ENCODE assay signal across 5 fruit fly cellular contexts in the genomic region with DNA sequence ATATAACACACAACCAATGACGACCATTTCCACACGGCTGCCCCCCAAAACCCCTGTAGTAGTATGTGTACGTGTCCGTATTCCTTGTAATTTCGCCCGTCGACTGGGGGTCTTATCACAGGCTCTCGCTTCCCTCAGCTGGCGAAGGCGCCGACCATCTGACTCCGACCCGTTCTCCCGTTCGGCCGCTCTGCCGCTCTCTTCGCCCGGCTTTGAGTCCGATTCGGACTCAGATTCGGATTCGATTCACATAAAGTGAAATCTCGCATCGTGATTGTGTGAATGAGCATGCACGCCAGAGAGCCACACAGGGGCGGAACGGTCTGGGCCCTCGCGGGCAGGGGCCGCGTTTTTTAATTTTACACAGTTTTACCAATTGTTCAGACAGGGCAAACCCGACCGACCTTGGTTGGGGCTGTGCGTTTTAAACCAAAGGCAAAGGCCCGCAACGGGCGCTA.
A peak's percentile ranks its signal among the peaks of the same experiment; 100 is the strongest.
TF ChIP-seq lines count a peak whose summit lies in the region.

No protein-coding gene starts in this region.

TF ChIP-seq in whole organism, adult, 20 proteins besides CTCF, POLR2A, EP300 and RAD21 (continued from another document):
- TF ChIP-seq ovo (GFP tag; optimal IDR thresholded peaks at IDR 0.05; lab: Kevin White, UChicago) (no peak), pad (GFP tag; optimal IDR thresholded peaks at IDR 0.05; lab: Kevin White, UChicago) (no peak), toe (GFP tag; optimal IDR thresholded peaks at IDR 0.05; lab: Kevin White, UChicago) (peak; percentile 2)

TF ChIP-seq in whole organism, embryonic, 481 proteins besides CTCF, POLR2A, EP300 and RAD21 (continued from another document and continues in another):
- TF ChIP-seq h (optimal IDR thresholded peaks at IDR 0.05; lab: Kevin White, UChicago) = no peak
- no peak for TF ChIP-seq maf-S (GFP tag; optimal IDR thresholded peaks at IDR 0.05; lab: Kevin White, UChicago)
- TF ChIP-seq CG7963 (GFP tag; IDR thresholded peaks at IDR 0.05; lab: Robert Waterston, UW; ENCODE audit: partially characterized antibody) = 0 out of 3 replicates have a peak, but pooled peaks have one; percentile 35
- no peak for TF ChIP-seq CG12942 (GFP tag; optimal IDR thresholded peaks at IDR 0.05; lab: Kevin White, UChicago)
- TF ChIP-seq CG11723 (GFP tag; optimal IDR thresholded peaks at IDR 0.05; lab: Kevin White, UChicago) = no peak
- peak; percentile 53 for TF ChIP-seq CG6689 (GFP tag; IDR thresholded peaks at IDR 0.05; lab: Robert Waterston, UW)
- TF ChIP-seq CG18262 (tag; optimal IDR thresholded peaks at IDR 0.05; lab: Kevin White, UChicago) = no peak
- TF ChIP-seq CG1024 (GFP tag; IDR thresholded peaks at IDR 0.05; lab: Robert Waterston, UW) = peak; percentile 23; the same call in 1 of the 2 replicates
- no peak for TF ChIP-seq gfzf (GFP tag; optimal IDR thresholded peaks at IDR 0.05; lab: Kevin White, UChicago)
- no peak for TF ChIP-seq ab (GFP tag; optimal IDR thresholded peaks at IDR 0.05; lab: Kevin White, UChicago)
- TF ChIP-seq Gug (GFP tag; IDR thresholded peaks at IDR 0.05; lab: Robert Waterston, UW) = peak; percentile 89
- no peak for TF ChIP-seq disco-r (GFP tag; optimal IDR thresholded peaks at IDR 0.05; lab: Kevin White, UChicago)
- TF ChIP-seq CG30403 (GFP tag; optimal IDR thresholded peaks at IDR 0.05; lab: Kevin White, UChicago) = peak; percentile 30
- TF ChIP-seq CG11560 (tag; IDR thresholded peaks at IDR 0.05; lab: Robert Waterston, UW) = 0 out of 3 replicates have a peak, but pooled peaks have one; percentile 43
- TF ChIP-seq CG7372 (GFP tag; IDR thresholded peaks at IDR 0.05; lab: Robert Waterston, UW) = no peak
- peak; percentile 89 for TF ChIP-seq Rfx (GFP tag; IDR thresholded peaks at IDR 0.05; lab: Robert Waterston, UW)
- peak; percentile 27 to 43 for TF ChIP-seq Pdp1 (GFP tag; optimal IDR thresholded peaks at IDR 0.05; lab: Kevin White, UChicago)
- no peak for TF ChIP-seq ERR (GFP tag; optimal IDR thresholded peaks at IDR 0.05; lab: Kevin White, UChicago)
- peak; percentile 92 for TF ChIP-seq Med (GFP tag; lab: Kevin White, UChicago)
- TF ChIP-seq gem (tag; optimal IDR thresholded peaks at IDR 0.05; lab: Kevin White, UChicago) = peak; percentile 23
- no peak for TF ChIP-seq Asciz (GFP tag; optimal IDR thresholded peaks at IDR 0.05; lab: Kevin White, UChicago)
- TF ChIP-seq vvl (GFP tag; IDR thresholded peaks at IDR 0.05; lab: Robert Waterston, UW) = peak; percentile 59; the same call in 1 of the 2 replicates
- no peak for TF ChIP-seq Hand (GFP tag; optimal IDR thresholded peaks at IDR 0.05; lab: Kevin White, UChicago)
- no peak for TF ChIP-seq CrebB (tag; optimal IDR thresholded peaks at IDR 0.05; lab: Kevin White, UChicago)
- 0 out of 2 replicates have a peak, but pooled peaks have one; percentile 10 for TF ChIP-seq CG4360 (GFP tag; IDR thresholded peaks at IDR 0.05; lab: Robert Waterston, UW)
- TF ChIP-seq gce (GFP tag; IDR thresholded peaks at IDR 0.05; lab: Robert Waterston, UW) = no peak
- no peak for TF ChIP-seq CG33557 (GFP tag; optimal IDR thresholded peaks at IDR 0.05; lab: Kevin White, UChicago)
- TF ChIP-seq klu (GFP tag; IDR thresholded peaks at IDR 0.05; lab: Robert Waterston, UW) = no peak; the same call in 1 of the 2 replicates
- TF ChIP-seq ci (GFP tag; IDR thresholded peaks at IDR 0.05; lab: Robert Waterston, UW) = peak; percentile 60
- TF ChIP-seq TFAM (GFP tag; optimal IDR thresholded peaks at IDR 0.05; lab: Kevin White, UChicago) = no peak

TF ChIP-seq in whole organism, prepupa, 60 proteins besides CTCF, POLR2A, EP300 and RAD21 (continued from another document and continues in another):
- TF ChIP-seq CG3919 (GFP tag; optimal IDR thresholded peaks at IDR 0.05; lab: Kevin White, UChicago) (peak; percentile 46), OdsH (GFP tag; optimal IDR thresholded peaks at IDR 0.05; lab: Kevin White, UChicago) (peak; percentile 23), eg (GFP tag; IDR thresholded peaks at IDR 0.05; lab: Robert Waterston, UW) (peak; percentile 80), svp (GFP tag; lab: Kevin White, UChicago) (peak; percentile 93), CG6792 (GFP tag; optimal IDR thresholded peaks at IDR 0.05; lab: Kevin White, UChicago) (peak; percentile 30), Met (GFP tag; optimal IDR thresholded peaks at IDR 0.05; lab: Kevin White, UChicago) (peak; percentile 27), Sox14 (GFP tag; optimal IDR thresholded peaks at IDR 0.05; lab: Kevin White, UChicago) (peak; percentile 46), fd85E (GFP tag; optimal IDR thresholded peaks at IDR 0.05; lab: Kevin White, UChicago) (no peak), Gug (GFP tag; IDR thresholded peaks at IDR 0.05; lab: Robert Waterston, UW) (peak; percentile 32; the same call in 1 of the 2 replicates), CG11294 (GFP tag; IDR thresholded peaks at IDR 0.05; lab: Robert Waterston, UW) (0 out of 2 replicates have a peak, but pooled peaks have one; percentile 19), CG32006 (GFP tag; optimal IDR thresholded peaks at IDR 0.05; lab: Kevin White, UChicago) (peak; percentile 48), cyc (GFP tag; optimal IDR thresholded peaks at IDR 0.05; lab: Kevin White, UChicago) (peak; percentile 50), CG8632 (GFP tag; optimal IDR thresholded peaks at IDR 0.05; lab: Kevin White, UChicago) (no peak), Ets21C (GFP tag; optimal IDR thresholded peaks at IDR 0.05; lab: Kevin White, UChicago) (peak; percentile 11), vri (GFP tag; optimal IDR thresholded peaks at IDR 0.05; lab: Kevin White, UChicago) (peak; percentile 7), CG11902 (GFP tag; optimal IDR thresholded peaks at IDR 0.05; lab: Kevin White, UChicago) (peak; percentile 92), Sox102F (GFP tag; optimal IDR thresholded peaks at IDR 0.05; lab: Kevin White, UChicago) (no peak), CG6163 (GFP tag; IDR thresholded peaks at IDR 0.05; lab: Robert Waterston, UW) (peak; percentile 58; the same call in 2 of the 3 replicates), Lpt (GFP tag; optimal IDR thresholded peaks at IDR 0.05; lab: Kevin White, UChicago) (no peak), Ets96B (tag; optimal IDR thresholded peaks at IDR 0.05; lab: Kevin White, UChicago) (peak; percentile 5), CG8319 (GFP tag; optimal IDR thresholded peaks at IDR 0.05; lab: Kevin White, UChicago) (no peak), CG10631 (GFP tag; optimal IDR thresholded peaks at IDR 0.05; lab: Kevin White, UChicago) (no peak), Sox15 (GFP tag; optimal IDR thresholded peaks at IDR 0.05; lab: Kevin White, UChicago) (no peak), CG7368 (GFP tag; optimal IDR thresholded peaks at IDR 0.05; lab: Kevin White, UChicago) (no peak), Smox (GFP tag; optimal IDR thresholded peaks at IDR 0.05; lab: Kevin White, UChicago) (peak; percentile 7), CG34406 (GFP tag; optimal IDR thresholded peaks at IDR 0.05; lab: Kevin White, UChicago) (no peak), topi (GFP tag; optimal IDR thresholded peaks at IDR 0.05; lab: Kevin White, UChicago) (peak; percentile 26), Eip78C (GFP tag; lab: Kevin White, UChicago) (peak; percentile 71), CG9139 (GFP tag; optimal IDR thresholded peaks at IDR 0.05; lab: Kevin White, UChicago) (no peak), fd59A (GFP tag; optimal IDR thresholded peaks at IDR 0.05; lab: Kevin White, UChicago) (no peak), CG6276 (GFP tag; optimal IDR thresholded peaks at IDR 0.05; lab: Kevin White, UChicago) (no peak), CG4318 (GFP tag; optimal IDR thresholded peaks at IDR 0.05; lab: Kevin White, UChicago) (no peak), fkh (GFP tag; optimal IDR thresholded peaks at IDR 0.05; lab: Kevin White, UChicago) (no peak)

TF ChIP-seq in whole organism, pupa, 21 proteins besides CTCF, POLR2A, EP300 and RAD21 (continued from another document):
- 0 out of 2 replicates have a peak, but pooled peaks have one; percentile 27 for TF ChIP-seq rn (GFP tag; IDR thresholded peaks at IDR 0.05; lab: Robert Waterston, UW)
- TF ChIP-seq gl (tag; optimal IDR thresholded peaks at IDR 0.05; lab: Kevin White, UChicago) = no peak
- peak; percentile 11 for TF ChIP-seq CG8301 (tag; optimal IDR thresholded peaks at IDR 0.05; lab: Kevin White, UChicago)

TF ChIP-seq in whole organism, wandering third instar larva, 38 proteins besides CTCF, POLR2A, EP300 and RAD21 (continued from another document):
- TF ChIP-seq Mio (GFP tag; optimal IDR thresholded peaks at IDR 0.05; lab: Kevin White, UChicago) = no peak
- no peak for TF ChIP-seq sage (GFP tag; optimal IDR thresholded peaks at IDR 0.05; lab: Kevin White, UChicago)
- TF ChIP-seq lola (GFP tag; optimal IDR thresholded peaks at IDR 0.05; lab: Kevin White, UChicago) = no peak
- no peak for TF ChIP-seq Abd-B (GFP tag; optimal IDR thresholded peaks at IDR 0.05; lab: Kevin White, UChicago)
- no peak for TF ChIP-seq sv (GFP tag; optimal IDR thresholded peaks at IDR 0.05; lab: Kevin White, UChicago)
- TF ChIP-seq fru (GFP tag; optimal IDR thresholded peaks at IDR 0.05; lab: Kevin White, UChicago) = peak; percentile 37
- peak in 1 of 2 experiments; percentile 43 for TF ChIP-seq foxo (GFP tag; optimal IDR thresholded peaks at IDR 0.05; lab: Kevin White, UChicago)
- TF ChIP-seq CG32264 (GFP tag; optimal IDR thresholded peaks at IDR 0.05; lab: Kevin White, UChicago) = no peak
- no peak for TF ChIP-seq N (GFP tag; optimal IDR thresholded peaks at IDR 0.05; lab: Kevin White, UChicago)
- peak; percentile 49 for TF ChIP-seq Sp1 (GFP tag; optimal IDR thresholded peaks at IDR 0.05; lab: Kevin White, UChicago)
- no peak for TF ChIP-seq Jra (GFP tag; optimal IDR thresholded peaks at IDR 0.05; lab: Kevin White, UChicago)
- TF ChIP-seq Hr78 (GFP tag; optimal IDR thresholded peaks at IDR 0.05; lab: Kevin White, UChicago) = no peak
- peak; percentile 48 for TF ChIP-seq HLH106 (tag; optimal IDR thresholded peaks at IDR 0.05; lab: Kevin White, UChicago)
- TF ChIP-seq Myc (optimal IDR thresholded peaks at IDR 0.05; lab: Kevin White, UChicago) = no peak
- peak; percentile 20 for TF ChIP-seq dmrt93B (GFP tag; optimal IDR thresholded peaks at IDR 0.05; lab: Kevin White, UChicago)
- no peak for TF ChIP-seq dl (GFP tag; optimal IDR thresholded peaks at IDR 0.05; lab: Kevin White, UChicago; ENCODE audit: insufficient read depth in 1 of 2, partially characterized antibody in 2 of 2)
- no peak for TF ChIP-seq pan (optimal IDR thresholded peaks at IDR 0.05; lab: Kevin White, UChicago)
- no peak for TF ChIP-seq Hnf4 (GFP tag; optimal IDR thresholded peaks at IDR 0.05; lab: Kevin White, UChicago)
TF ChIP-seq in whole organism, wandering third instar larva: peak in this region for 13.
